Worm (Caenorhabditis elegans): Measurements from ENCODE around the gene hot-4.

- TF ChIP-seq ceh-36 (tag; optimal IDR thresholded peaks at IDR 0.05) (no peak), tra-4 (tag; optimal IDR thresholded peaks at IDR 0.05) (no peak)
Observed at ce11 chrIII:6248064-6248687, 31.0 kb downstream of the hot-4 start, which contains the start of the genes gen-1 and stt-3.

Measured in whole organism, early embryonic.